Worm (Caenorhabditis elegans) whole organism, L1 larva: Measurements from ENCODE around the gene srh-95.

Experiments used
- C04F5.9 ChIP-seq: sonication (generic microtip); optimal IDR thresholded peaks from 2 replicates; lab custom pipeline; 2016; ENCODE audit warnings: missing genetic modification characterization, missing compliant biosample characterization
- C16A3.4 ChIP-seq: fragments of 150-350 bp; optimal IDR thresholded peaks from 2 replicates; lab custom pipeline; 2014; ENCODE audit warnings: missing biosample characterization, missing genetic modification characterization
- Y116A8C.19 ChIP-seq: sonication (generic microtip); optimal IDR thresholded peaks from 2 replicates; lab custom pipeline; 2016; ENCODE audit warnings: missing compliant biosample characterization, missing genetic modification characterization, borderline replicate concordance
- aha-1 ChIP-seq: fragments of 150-350 bp; optimal IDR thresholded peaks from 2 replicates; lab custom pipeline; 2014; ENCODE audit warnings: missing biosample characterization, missing genetic modification characterization
- aly-2 ChIP-seq: fragments of 150-350 bp; optimal IDR thresholded peaks from 2 replicates; lab custom pipeline; 2014; ENCODE audit warnings: missing biosample characterization, missing genetic modification characterization
- blmp-1 ChIP-seq: fragments of 150-350 bp; optimal IDR thresholded peaks from 2 replicates; lab custom pipeline; 2014; ENCODE audit warnings: missing biosample characterization, missing genetic modification characterization
- ceh-63 ChIP-seq: fragments of 200-800 bp; sonication (Bioruptor generic); optimal IDR thresholded peaks from 2 replicates; lab custom pipeline; 2018; ENCODE audit warnings: mild to moderate bottlenecking, missing genetic modification characterization, missing compliant biosample characterization
- ceh-8 ChIP-seq: fragments of 200-800 bp; sonication (Bioruptor generic); optimal IDR thresholded peaks from 2 replicates; lab custom pipeline; 2018; ENCODE audit warnings: mild to moderate bottlenecking, missing genetic modification characterization, moderate library complexity, missing compliant biosample characterization
- dsc-1 ChIP-seq: sonication (generic microtip); optimal IDR thresholded peaks from 2 replicates; lab custom pipeline; 2016; ENCODE audit warnings: mild to moderate bottlenecking, missing genetic modification characterization, missing compliant biosample characterization
- efl-1 ChIP-seq, 4 experiments: fragments of 150-350 bp; optimal IDR thresholded peaks in 3 of 4; peaks in 1 of 4; 1 replicate in 1 of 4; 2 replicates in 3 of 4; lab custom pipeline; 2014; ENCODE audit warnings: missing biosample characterization in 2 of 4, missing genetic modification characterization in 2 of 4, missing genetic modification reagents in 2 of 4
- egl-13 ChIP-seq: sonication (generic microtip); optimal IDR thresholded peaks from 2 replicates; lab custom pipeline; 2016; ENCODE audit warnings: missing genotype, missing genetic modification reagents, missing genetic modification characterization, missing compliant biosample characterization
- egl-27 ChIP-seq, 2 experiments: fragments of 150-350 bp in 1 of 2; sonication (generic microtip); optimal IDR thresholded peaks; 3 replicates each; lab custom pipeline; 2017 to 2018; ENCODE audit warnings: missing biosample characterization in 2 of 2, missing genetic modification characterization in 2 of 2, missing genetic modification reagents in 2 of 2
- elt-2 ChIP-seq: sonication (generic microtip); optimal IDR thresholded peaks from 2 replicates; lab custom pipeline; 2016; ENCODE audit warnings: missing genetic modification characterization, mild to moderate bottlenecking, inconsistent platforms, missing compliant biosample characterization, missing genetic modification reagents
- elt-3 ChIP-seq, 6 experiments: fragments of 150-350 bp in 1 of 6; sonication (generic microtip); optimal IDR thresholded peaks; 2 replicates each; lab custom pipeline; 2017 to 2018; ENCODE audit warnings: missing biosample characterization in 6 of 6, missing genetic modification characterization in 6 of 6, inconsistent platforms in 1 of 6
- ets-5 ChIP-seq: fragments of 200-800 bp; sonication (Bioruptor generic); IDR thresholded peaks from 2 replicates; pipeline ENCODE4 v1.3.6; 2022; ENCODE audit warnings: missing genetic modification characterization, missing compliant biosample characterization
- fkh-4 ChIP-seq: sonication (generic microtip); optimal IDR thresholded peaks from 2 replicates; lab custom pipeline; 2016; ENCODE audit warnings: missing compliant biosample characterization, missing genetic modification characterization, borderline replicate concordance
- fkh-8 ChIP-seq: sonication (generic microtip); optimal IDR thresholded peaks from 2 replicates; lab custom pipeline; 2016; ENCODE audit warnings: mild to moderate bottlenecking, missing genetic modification characterization, missing compliant biosample characterization
- irx-1 ChIP-seq: sonication (generic microtip); optimal IDR thresholded peaks from 2 replicates; lab custom pipeline; 2016; ENCODE audit warnings: missing genetic modification characterization, missing compliant biosample characterization
- lin-13 ChIP-seq: fragments of 150-350 bp; optimal IDR thresholded peaks from 2 replicates; lab custom pipeline; 2014; ENCODE audit warnings: missing biosample characterization, missing genetic modification reagents, missing genetic modification characterization
- lin-15B ChIP-seq: fragments of 150-350 bp; sonication (generic microtip); optimal IDR thresholded peaks from 3 replicates; lab custom pipeline; 2014; ENCODE audit warnings: missing biosample characterization, missing genetic modification characterization
- lin-35 ChIP-seq, 2 experiments: fragments of 150-350 bp; optimal IDR thresholded peaks; 2 replicates each; lab custom pipeline; 2014; ENCODE audit warnings: missing biosample characterization in 2 of 2, missing genetic modification characterization in 2 of 2, missing genetic modification reagents in 2 of 2
- lsy-2 ChIP-seq, 2 experiments: fragments of 150-350 bp; optimal IDR thresholded peaks; 2 replicates each; lab custom pipeline; 2014; ENCODE audit warnings: missing biosample characterization in 2 of 2, missing genetic modification characterization in 2 of 2
- mdl-1 ChIP-seq, 2 experiments: fragments of 150-350 bp; optimal IDR thresholded peaks; 2 replicates each; lab custom pipeline; 2014 to 2017; ENCODE audit warnings: missing biosample characterization in 2 of 2, missing genetic modification characterization in 2 of 2, inconsistent platforms in 1 of 2
- mef-2 ChIP-seq: fragments of 150-350 bp; optimal IDR thresholded peaks from 2 replicates; lab custom pipeline; 2014; ENCODE audit warnings: missing biosample characterization, missing genetic modification characterization
- mep-1 ChIP-seq: fragments of 150-350 bp; optimal IDR thresholded peaks from 2 replicates; lab custom pipeline; 2014; ENCODE audit warnings: missing biosample characterization, missing genetic modification characterization
- nhr-11 ChIP-seq: fragments of 150-350 bp; optimal IDR thresholded peaks from 2 replicates; lab custom pipeline; 2014; ENCODE audit warnings: missing biosample characterization, missing genetic modification characterization
- nhr-19 ChIP-seq: fragments of 200-800 bp; sonication (Bioruptor generic); conservative IDR thresholded peaks from 2 replicates; pipeline ENCODE4 v1.3.6; 2022; ENCODE audit warnings: missing genetic modification characterization, missing compliant biosample characterization
- nhr-28 ChIP-seq: fragments of 150-350 bp; optimal IDR thresholded peaks from 2 replicates; lab custom pipeline; 2014; ENCODE audit warnings: missing biosample characterization, missing genetic modification characterization
- nhr-47 ChIP-seq: sonication (generic microtip); optimal IDR thresholded peaks from 2 replicates; lab custom pipeline; 2016; ENCODE audit warnings: mild to moderate bottlenecking, missing genetic modification characterization, moderate library complexity, missing compliant biosample characterization
- nhr-76 ChIP-seq: sonication (generic microtip); optimal IDR thresholded peaks from 2 replicates; lab custom pipeline; 2017; ENCODE audit warnings: missing biosample characterization, missing genetic modification characterization
- nhr-90 ChIP-seq: sonication (generic microtip); optimal IDR thresholded peaks from 2 replicates; lab custom pipeline; 2016; ENCODE audit warnings: mild to moderate bottlenecking, missing genetic modification characterization, missing compliant biosample characterization; ENCODE audit not compliant: poor library complexity
- pag-3 ChIP-seq: sonication (generic microtip); optimal IDR thresholded peaks from 2 replicates; lab custom pipeline; 2017; ENCODE audit warnings: missing genetic modification characterization, mild to moderate bottlenecking, missing compliant biosample characterization, antibody characterized with exemption, borderline replicate concordance; ENCODE audit not compliant: insufficient read depth
- pax-3 ChIP-seq: fragments of 200-800 bp; sonication (Bioruptor generic); optimal IDR thresholded peaks from 2 replicates; lab custom pipeline; 2018; ENCODE audit warnings: mild to moderate bottlenecking, missing genetic modification characterization, moderate library complexity, missing compliant biosample characterization
- rnt-1 ChIP-seq: sonication (generic microtip); optimal IDR thresholded peaks from 2 replicates; lab custom pipeline; 2016; ENCODE audit warnings: mild to moderate bottlenecking, missing genetic modification characterization, moderate library complexity, missing compliant biosample characterization
- skn-1 ChIP-seq: fragments of 150-350 bp; optimal IDR thresholded peaks from 2 replicates; lab custom pipeline; 2014; ENCODE audit warnings: missing biosample characterization, missing genetic modification characterization
- sup-37 ChIP-seq: fragments of 200-800 bp; sonication (Bioruptor generic); optimal IDR thresholded peaks from 2 replicates; lab custom pipeline; 2018; ENCODE audit warnings: mild to moderate bottlenecking, missing genetic modification characterization, missing compliant biosample characterization
- unc-130 ChIP-seq: fragments of 150-350 bp; optimal IDR thresholded peaks from 2 replicates; lab custom pipeline; 2017; ENCODE audit warnings: missing biosample characterization, missing genetic modification characterization, inconsistent platforms
- unc-86 ChIP-seq: sonication (generic microtip); optimal IDR thresholded peaks from 2 replicates; lab custom pipeline; 2016; ENCODE audit warnings: missing genetic modification characterization, missing compliant biosample characterization
- zag-1 ChIP-seq: fragments of 150-350 bp; optimal IDR thresholded peaks from 2 replicates; lab custom pipeline; 2014; ENCODE audit warnings: missing biosample characterization, missing genetic modification characterization
- ztf-11 ChIP-seq, 2 experiments: sonication (generic microtip); optimal IDR thresholded peaks; 2 replicates each; lab custom pipeline; 2016 to 2017; ENCODE audit warnings: missing genetic modification characterization in 2 of 2, missing biosample characterization in 1 of 2, missing compliant biosample characterization in 1 of 2

Gene srh-95

ce11 chrV:16214505-16214904, 32.2 kb upstream of the srh-95 start, which contains the start of gene F11A5.9:
F11A5.9 (plus strand) TSS chrV:16214890.
- TF ChIP-seq nhr-19 (GFP tag; lab: Robert Waterston, UW): peak; percentile 19; the same call in 1 of the 2 replicates
- no peak for TF ChIP-seq ceh-63 (GFP tag; lab: Kevin White, UChicago)
- no peak for TF ChIP-seq irx-1 (tag; lab: Kevin White, UChicago)
- TF ChIP-seq C16A3.4 (tag; lab: Kevin White, UChicago): no peak
- TF ChIP-seq lin-15B (tag; lab: Kevin White, UChicago): no peak
- TF ChIP-seq elt-3 (tag; optimal IDR thresholded peaks at IDR 0.05; lab: Kevin White, UChicago): peak in 2 of 6 experiments; percentile 5 to 69
- TF ChIP-seq aha-1 (tag; lab: Kevin White, UChicago): no peak
- no peak for TF ChIP-seq Y116A8C.19 (tag; lab: Kevin White, UChicago)
- TF ChIP-seq pag-3 (tag; lab: Kevin White, UChicago): no peak
- TF ChIP-seq lsy-2 (tag; optimal IDR thresholded peaks at IDR 0.05; lab: Kevin White, UChicago): peak in 1 of 2 experiments; percentile 35
- TF ChIP-seq unc-86 (tag; lab: Kevin White, UChicago): no peak
- TF ChIP-seq blmp-1: peak; percentile 38
- no peak for TF ChIP-seq C04F5.9
- no peak for TF ChIP-seq lin-13 (GFP tag; lab: Kevin White, UChicago)
- no peak for TF ChIP-seq fkh-4 (tag; lab: Kevin White, UChicago)
- no peak for TF ChIP-seq nhr-28 (tag; lab: Kevin White, UChicago)
- no peak for TF ChIP-seq dsc-1 (tag; lab: Kevin White, UChicago)
- TF ChIP-seq skn-1 (tag; lab: Kevin White, UChicago): no peak
- no peak for TF ChIP-seq fkh-8 (tag; lab: Kevin White, UChicago)
- TF ChIP-seq lin-35 (GFP tag; optimal IDR thresholded peaks at IDR 0.05; lab: Kevin White, UChicago): peak in 1 of 2 experiments; percentile 9
- no peak for TF ChIP-seq mep-1 (tag; lab: Kevin White, UChicago)
- TF ChIP-seq pax-3 (tag; lab: Kevin White, UChicago): no peak
- TF ChIP-seq rnt-1 (tag; lab: Kevin White, UChicago): no peak
- no peak for TF ChIP-seq mef-2 (tag; lab: Kevin White, UChicago)
- TF ChIP-seq zag-1: no peak
- no peak for TF ChIP-seq ceh-8 (GFP tag; lab: Kevin White, UChicago)
- TF ChIP-seq mdl-1 (tag; optimal IDR thresholded peaks at IDR 0.05; lab: Kevin White, UChicago): no peak

- TF ChIP-seq elt-3 (tag; optimal IDR thresholded peaks at IDR 0.05; lab: Kevin White, UChicago) (peak in 1 of 6 experiments; percentile 26), efl-1 (optimal IDR thresholded peaks at IDR 0.05; lab: Kevin White, UChicago) (no peak), efl-1 (GFP tag; optimal IDR thresholded peaks at IDR 0.05 in 1 of 2; lab: Kevin White, UChicago) (peak in 1 of 2 experiments; percentile 31), egl-13 (no peak)
Measured at ce11 chrV:16218522-16218921, 28.2 kb upstream of the srh-95 start, which contains the start of gene F11A5.15. F11A5.15 (minus strand) TSS chrV:16218622.

- TF ChIP-seq blmp-1: peak; percentile 30
- TF ChIP-seq lin-35 (GFP tag; optimal IDR thresholded peaks at IDR 0.05; lab: Kevin White, UChicago): peak in 1 of 2 experiments; percentile 9
- peak; percentile 15 for TF ChIP-seq elt-2
- peak in 1 of 6 experiments; percentile 87 for TF ChIP-seq elt-3 (tag; optimal IDR thresholded peaks at IDR 0.05; lab: Kevin White, UChicago)
- no peak for TF ChIP-seq aly-2 (tag; lab: Kevin White, UChicago)
- TF ChIP-seq, all 84 proteins: peak for 4
Measured at ce11 chrV:16218972-16219757, 27.5 kb upstream of the srh-95 start, which contains the start of gene glc-1. glc-1 (plus strand) TSS chrV:16219634.

ce11 chrV:16220020-16220419, 26.7 kb upstream of the srh-95 start:
- TF ChIP-seq unc-130 (tag; lab: Kevin White, UChicago): no peak
- TF ChIP-seq skn-1 (tag; lab: Kevin White, UChicago): no peak
- no peak for TF ChIP-seq sup-37 (GFP tag; lab: Kevin White, UChicago)
- no peak for TF ChIP-seq ztf-11 (tag; optimal IDR thresholded peaks at IDR 0.05; lab: Kevin White, UChicago)
- TF ChIP-seq elt-2: no peak
- no peak for TF ChIP-seq nhr-11 (tag; lab: Kevin White, UChicago)
- TF ChIP-seq ets-5: no peak
- TF ChIP-seq mep-1 (tag; lab: Kevin White, UChicago): no peak
- no peak for TF ChIP-seq nhr-47 (tag; lab: Kevin White, UChicago)
- no peak for TF ChIP-seq egl-27 (tag; optimal IDR thresholded peaks at IDR 0.05; lab: Kevin White, UChicago)
- no peak for TF ChIP-seq nhr-76 (tag; lab: Kevin White, UChicago)
- no peak for TF ChIP-seq nhr-90 (tag; lab: Kevin White, UChicago)
- TF ChIP-seq efl-1 (optimal IDR thresholded peaks at IDR 0.05; lab: Kevin White, UChicago): no peak
- TF ChIP-seq efl-1 (GFP tag; optimal IDR thresholded peaks at IDR 0.05 in 1 of 2; lab: Kevin White, UChicago): no peak
- no peak for TF ChIP-seq C16A3.4 (tag; lab: Kevin White, UChicago)
